Worm (Caenorhabditis elegans): ENCODE results near the gene C32A9.1.

Gene C32A9.1

ce11 chrX:10227217-10227616 lies 32.7 kb downstream of the C32A9.1 start:
- no peak for TF ChIP-seq ceh-82 (tag; optimal IDR thresholded peaks at IDR 0.05)
- no peak for TF ChIP-seq nhr-43 (tag; optimal IDR thresholded peaks at IDR 0.05; ENCODE audit: poor library complexity, severe bottlenecking)
- peak; percentile 73 for TF ChIP-seq elt-1 (tag; optimal IDR thresholded peaks at IDR 0.05)
- no peak for TF ChIP-seq fkh-2 (tag; optimal IDR thresholded peaks at IDR 0.05)
- peak; percentile 38 for TF ChIP-seq nhr-23 (tag; optimal IDR thresholded peaks at IDR 0.05)
- TF ChIP-seq nhr-12 (tag; optimal IDR thresholded peaks at IDR 0.05), result no peak
- no peak for TF ChIP-seq elt-3 (tag; optimal IDR thresholded peaks at IDR 0.05)
- no peak for TF ChIP-seq nhr-77 (tag; optimal IDR thresholded peaks at IDR 0.05)
- no peak for TF ChIP-seq nhr-11 (tag; optimal IDR thresholded peaks at IDR 0.05)
- TF ChIP-seq nfya-1 (tag; optimal IDR thresholded peaks at IDR 0.05; ENCODE audit: insufficient read depth), result no peak
- TF ChIP-seq egl-5 (tag; optimal IDR thresholded peaks at IDR 0.05), result no peak
- TF ChIP-seq lin-15B (tag; optimal IDR thresholded peaks at IDR 0.05), result no peak
- TF ChIP-seq hmg-11 (tag; optimal IDR thresholded peaks at IDR 0.05), result no peak
- TF ChIP-seq ztf-11 (tag; optimal IDR thresholded peaks at IDR 0.05), result no peak

ce11 chrX:10225845-10226244 lies 34.1 kb downstream of the C32A9.1 start:
- no peak for TF ChIP-seq mml-1 (tag; optimal IDR thresholded peaks at IDR 0.05)
- TF ChIP-seq fkh-10 (GFP tag; optimal IDR thresholded peaks at IDR 0.05), result peak; percentile 41

ce11 chrX:10219184-10219705 lies 40.7 kb downstream of the C32A9.1 start:
- TF ChIP-seq unc-62 (GFP tag; optimal IDR thresholded peaks at IDR 0.05) (no peak), fos-1 (tag; optimal IDR thresholded peaks at IDR 0.05) (no peak), lin-39 (tag; optimal IDR thresholded peaks at IDR 0.05) (no peak), mdl-1 (tag; optimal IDR thresholded peaks at IDR 0.05) (no peak), nhr-23 (tag; optimal IDR thresholded peaks at IDR 0.05) (no peak), aly-2 (tag; optimal IDR thresholded peaks at IDR 0.05) (no peak), hmg-11 (tag; optimal IDR thresholded peaks at IDR 0.05) (no peak), elt-2 (tag; optimal IDR thresholded peaks at IDR 0.05) (no peak), elt-1 (tag; optimal IDR thresholded peaks at IDR 0.05) (no peak), nhr-77 (tag; optimal IDR thresholded peaks at IDR 0.05) (no peak), ztf-4 (tag; optimal IDR thresholded peaks at IDR 0.05) (no peak), egl-5 (tag; optimal IDR thresholded peaks at IDR 0.05) (no peak)

- TF ChIP-seq nhr-23 (tag; optimal IDR thresholded peaks at IDR 0.05) (peak; percentile 14), fkh-10 (GFP tag; optimal IDR thresholded peaks at IDR 0.05) (no peak), nhr-12 (tag; optimal IDR thresholded peaks at IDR 0.05) (no peak), snpc-4 (tag; optimal IDR thresholded peaks at IDR 0.05) (no peak), nhr-67 (tag; optimal IDR thresholded peaks at IDR 0.05) (no peak), nhr-76 (tag; optimal IDR thresholded peaks at IDR 0.05) (no peak), eor-1 (tag; optimal IDR thresholded peaks at IDR 0.05) (no peak), ceh-28 (tag; optimal IDR thresholded peaks at IDR 0.05) (no peak), ceh-82 (tag; optimal IDR thresholded peaks at IDR 0.05) (no peak), zag-1 (tag; optimal IDR thresholded peaks at IDR 0.05) (no peak), skn-1 (tag; optimal IDR thresholded peaks at IDR 0.05) (peak; percentile 84), elt-2 (tag; optimal IDR thresholded peaks at IDR 0.05) (peak; percentile 77), tbx-2 (tag; optimal IDR thresholded peaks at IDR 0.05) (no peak), nhr-25 (tag; optimal IDR thresholded peaks at IDR 0.05) (peak; percentile 70), nhr-11 (tag; optimal IDR thresholded peaks at IDR 0.05) (no peak), pha-4 (tag; optimal IDR thresholded peaks at IDR 0.05) (peak; percentile 53), pqm-1 (tag; optimal IDR thresholded peaks at IDR 0.05) (peak; percentile 16), nfya-1 (tag; optimal IDR thresholded peaks at IDR 0.05; ENCODE audit: insufficient read depth) (peak; percentile 33), ceh-9 (tag; optimal IDR thresholded peaks at IDR 0.05) (no peak), ztf-4 (tag; optimal IDR thresholded peaks at IDR 0.05) (no peak), daf-12 (tag; optimal IDR thresholded peaks at IDR 0.05) (no peak), nhr-43 (tag; optimal IDR thresholded peaks at IDR 0.05; ENCODE audit: poor library complexity, severe bottlenecking) (peak; percentile 85), nhr-237 (tag; optimal IDR thresholded peaks at IDR 0.05) (no peak), elt-1 (tag; optimal IDR thresholded peaks at IDR 0.05) (no peak), nhr-77 (tag; optimal IDR thresholded peaks at IDR 0.05) (no peak), sea-2 (GFP tag; optimal IDR thresholded peaks at IDR 0.05) (no peak), elt-3 (tag; optimal IDR thresholded peaks at IDR 0.05) (peak in 1 of 3 experiments; percentile 13), fkh-2 (tag; optimal IDR thresholded peaks at IDR 0.05) (no peak), mml-1 (tag; optimal IDR thresholded peaks at IDR 0.05) (no peak), nhr-28 (tag; optimal IDR thresholded peaks at IDR 0.05) (no peak), aly-2 (tag; optimal IDR thresholded peaks at IDR 0.05) (no peak), jun-1 (tag; optimal IDR thresholded peaks at IDR 0.05) (peak; percentile 46), unc-62 (GFP tag; optimal IDR thresholded peaks at IDR 0.05) (no peak), fos-1 (tag; optimal IDR thresholded peaks at IDR 0.05) (no peak), R02D3.7 (tag; optimal IDR thresholded peaks at IDR 0.05) (no peak), ama-1 (optimal IDR thresholded peaks at IDR 0.05) (no peak), ztf-11 (tag; optimal IDR thresholded peaks at IDR 0.05) (no peak), ZK546.5 (tag; optimal IDR thresholded peaks at IDR 0.05) (no peak), ceh-16 (tag; optimal IDR thresholded peaks at IDR 0.05) (no peak), lin-15B (tag; optimal IDR thresholded peaks at IDR 0.05) (no peak), lin-39 (tag; optimal IDR thresholded peaks at IDR 0.05) (no peak), mdl-1 (tag; optimal IDR thresholded peaks at IDR 0.05) (peak; percentile 18)
Observed at ce11 chrX:10218779-10219178, 41.2 kb downstream of the C32A9.1 start, which contains the start of gene F44A6.5. Gene F44A6.5 (minus strand): TSS chrX:10218929.

Data from whole organism, L3 larva.